Worm (Caenorhabditis elegans): ENCODE measurements around the gene flp-11.
A peak's percentile ranks its signal among the peaks of the same experiment; 100 is the strongest.

Gene flp-11

DNA sequence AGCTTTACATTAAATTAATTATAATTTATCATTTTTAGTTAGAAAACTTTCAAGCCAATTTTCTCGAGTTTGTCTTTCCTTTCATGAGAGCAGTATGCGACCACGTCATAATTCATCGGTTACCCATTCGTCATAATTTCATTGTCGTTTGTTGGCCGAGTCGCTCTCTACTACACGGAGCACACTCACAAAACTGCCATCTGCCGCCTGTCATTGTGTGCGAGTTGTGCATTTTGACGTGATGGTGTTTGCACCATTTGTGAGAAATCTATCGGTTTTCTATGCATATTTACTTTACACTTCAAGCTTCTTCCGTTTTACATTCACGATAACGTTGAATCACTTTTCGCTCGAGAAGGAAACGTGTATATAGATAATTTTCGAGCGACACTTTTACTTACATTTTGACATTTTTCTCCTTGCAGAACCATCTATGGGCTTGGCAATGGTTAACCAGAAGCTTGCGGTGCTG, 28.9 kb upstream of the flp-11 start, which contains the start of gene dhhc-10 (continued):
- TF ChIP-seq daf-16 (GFP tag; optimal IDR thresholded peaks at IDR 0.05) (no peak), daf-16 (tag; optimal IDR thresholded peaks at IDR 0.05) (peak; percentile 64), hif-1 (tag; optimal IDR thresholded peaks at IDR 0.05) (peak in 1 of 2 experiments; percentile 35), mes-2 (tag; optimal IDR thresholded peaks at IDR 0.05; ENCODE audit: poor library complexity, severe bottlenecking) (peak; percentile 74), mep-1 (tag; optimal IDR thresholded peaks at IDR 0.05) (peak; percentile 67), lim-7 (GFP tag; IDR thresholded peaks at IDR 0.05) (no peak), unc-39 (tag; optimal IDR thresholded peaks at IDR 0.05) (no peak), nhr-10 (tag; optimal IDR thresholded peaks at IDR 0.05) (no peak), nhr-6 (tag; optimal IDR thresholded peaks at IDR 0.05) (peak; percentile 79), fkh-10 (GFP tag; optimal IDR thresholded peaks at IDR 0.05) (no peak), rbr-2 (tag; optimal IDR thresholded peaks at IDR 0.05) (peak; percentile 24), zfp-3 (GFP tag; conservative IDR thresholded peaks at IDR 0.05) (no peak), madf-9 (GFP tag; conservative IDR thresholded peaks at IDR 0.05) (0 out of 2 replicates have a peak, but pooled peaks have one; percentile 12), ZK546.5 (tag; optimal IDR thresholded peaks at IDR 0.05) (no peak), php-3 (GFP tag; IDR thresholded peaks at IDR 0.05) (peak; percentile 33; the same call in 1 of the 2 replicates), cey-2 (tag; optimal IDR thresholded peaks at IDR 0.05; ENCODE audit: borderline replicate concordance, insufficient read depth) (no peak), nhr-102 (tag; optimal IDR thresholded peaks at IDR 0.05) (peak; percentile 28), ZK337.2 (GFP tag; IDR thresholded peaks at IDR 0.05) (no peak), egl-27 (tag; optimal IDR thresholded peaks at IDR 0.05) (no peak), lin-15B (tag; optimal IDR thresholded peaks at IDR 0.05) (no peak), nhr-237 (tag; optimal IDR thresholded peaks at IDR 0.05) (no peak), pqm-1 (tag; optimal IDR thresholded peaks at IDR 0.05) (peak; percentile 84), pha-4 (GFP tag; IDR thresholded peaks at IDR 0.05) (no peak), pha-4 (tag; optimal IDR thresholded peaks at IDR 0.05) (peak; percentile 47), zip-11 (GFP tag; IDR thresholded peaks at IDR 0.05) (no peak), egl-43 (GFP tag; IDR thresholded peaks at IDR 0.05) (peak; percentile 62; the same call in 1 of the 2 replicates), attf-4 (tag; optimal IDR thresholded peaks at IDR 0.05) (no peak), ceh-82 (tag; optimal IDR thresholded peaks at IDR 0.05) (no peak), zag-1 (tag; optimal IDR thresholded peaks at IDR 0.05) (no peak), lin-1 (GFP tag; IDR thresholded peaks at IDR 0.05) (no peak), Y5F2A.4 (GFP tag; optimal IDR thresholded peaks at IDR 0.05) (no peak), hlh-11 (tag; optimal IDR thresholded peaks at IDR 0.05) (peak; percentile 84), mxl-2 (GFP tag; conservative IDR thresholded peaks at IDR 0.05) (no peak), F37D6.2 (tag; optimal IDR thresholded peaks at IDR 0.05) (no peak), Y105C5A.15 (GFP tag; IDR thresholded peaks at IDR 0.05) (no peak), ceh-44 (GFP tag; IDR thresholded peaks at IDR 0.05) (no peak), nhr-25 (tag; optimal IDR thresholded peaks at IDR 0.05; ENCODE audit: borderline replicate concordance, insufficient read depth) (no peak), vab-7 (GFP tag; IDR thresholded peaks at IDR 0.05) (no peak), Y75B8A.6 (GFP tag; IDR thresholded peaks at IDR 0.05) (no peak), hmg-1.1 (GFP tag; IDR thresholded peaks at IDR 0.05) (0 out of 2 replicates have a peak, but pooled peaks have one; percentile 35), fos-1 (tag; optimal IDR thresholded peaks at IDR 0.05) (no peak), gei-8 (GFP tag; optimal IDR thresholded peaks at IDR 0.05) (no peak), mdl-1 (tag; optimal IDR thresholded peaks at IDR 0.05) (peak in 1 of 2 experiments; percentile 1), nhr-76 (tag; optimal IDR thresholded peaks at IDR 0.05) (no peak), unc-62 (GFP tag; optimal IDR thresholded peaks at IDR 0.05 in 1 of 2) (no peak), unc-62 (tag; optimal IDR thresholded peaks at IDR 0.05) (no peak), dmd-6 (GFP tag; IDR thresholded peaks at IDR 0.05) (peak; percentile 83)

Data from whole organism, L4 larva.